Worm (Caenorhabditis elegans): ENCODE data around the gene C53A5.2.

Gene C53A5.2

DNA sequence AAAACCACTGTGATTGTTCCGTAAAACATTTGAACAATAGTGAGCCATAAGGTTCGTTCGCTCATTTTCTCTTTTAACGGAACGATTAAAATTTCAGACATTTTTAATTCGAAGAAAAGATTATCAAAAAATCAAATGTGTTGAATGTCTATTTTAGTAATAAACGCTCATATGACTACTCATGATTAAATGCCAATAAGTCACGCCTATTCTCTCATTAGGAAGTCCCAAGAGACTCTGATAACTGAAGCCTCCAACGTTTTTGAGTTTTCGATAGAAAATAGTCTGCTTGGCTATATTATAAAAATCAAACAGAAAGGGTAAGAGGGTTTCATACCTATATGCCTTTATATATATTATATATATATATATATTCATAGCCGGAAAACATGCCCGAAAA is 33.2 kb upstream of the C53A5.2 start, which contains the start of gene srg-47:
Gene srg-47, minus strand, starts transcription at position 101 of the 400 bp plus-strand sequence.
- TF ChIP-seq lin-40 (tag; optimal IDR thresholded peaks at IDR 0.05) = no peak
- no peak for TF ChIP-seq B0261.1 (tag; optimal IDR thresholded peaks at IDR 0.05)
- TF ChIP-seq ceh-27 (GFP tag; optimal IDR thresholded peaks at IDR 0.05) = no peak
- no peak for TF ChIP-seq C06A6.2 (GFP tag; conservative IDR thresholded peaks at IDR 0.05)
- TF ChIP-seq lin-35 (GFP tag; optimal IDR thresholded peaks at IDR 0.05) = no peak
- no peak for TF ChIP-seq Y79H2A.3 (GFP tag; conservative IDR thresholded peaks at IDR 0.05)

DNA sequence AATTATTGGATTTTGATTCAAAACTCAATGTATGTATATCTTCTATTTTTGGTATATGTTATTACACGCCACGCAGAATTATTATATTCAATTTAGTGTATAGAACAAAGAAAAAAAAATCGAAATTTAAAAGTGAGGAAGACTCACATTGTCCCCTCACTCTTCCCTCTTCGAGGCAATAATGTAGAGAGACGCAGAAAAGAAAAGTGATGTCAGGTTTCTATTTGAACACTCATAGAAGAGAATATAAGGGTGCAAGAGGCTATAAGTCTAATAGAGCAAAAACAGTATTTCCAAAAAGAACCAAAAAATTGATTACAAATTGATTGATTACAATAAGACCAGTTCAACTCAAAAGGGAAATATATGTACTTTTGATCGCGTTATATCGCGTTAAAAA is 25.5 kb upstream of the C53A5.2 start:
- TF ChIP-seq ceh-58 (GFP tag; IDR thresholded peaks at IDR 0.05) = no peak
- no peak for TF ChIP-seq lsy-27 (tag; optimal IDR thresholded peaks at IDR 0.05; ENCODE audit: borderline replicate concordance, insufficient read depth)
- TF ChIP-seq hsf-1 (GFP tag; IDR thresholded peaks at IDR 0.05) = no peak
- TF ChIP-seq F10E7.11 (tag; optimal IDR thresholded peaks at IDR 0.05) = no peak
- TF ChIP-seq xnd-1 (tag; optimal IDR thresholded peaks at IDR 0.05) = no peak
- no peak for TF ChIP-seq K12H6.12 (tag; optimal IDR thresholded peaks at IDR 0.05)
- no peak for TF ChIP-seq sea-2 (GFP tag; IDR thresholded peaks at IDR 0.05)
- TF ChIP-seq nhr-27 (tag; optimal IDR thresholded peaks at IDR 0.05) = no peak
- TF ChIP-seq C17E4.6 (GFP tag; IDR thresholded peaks at IDR 0.05) = no peak
- TF ChIP-seq pbrm-1 (GFP tag; IDR thresholded peaks at IDR 0.05) = no peak
- TF ChIP-seq madf-6 (GFP tag; IDR thresholded peaks at IDR 0.05) = no peak
- no peak for TF ChIP-seq lin-54 (GFP tag; optimal IDR thresholded peaks at IDR 0.05)
- TF ChIP-seq F57C9.4 (tag; optimal IDR thresholded peaks at IDR 0.05) = no peak
- no peak for TF ChIP-seq nhr-90 (tag; optimal IDR thresholded peaks at IDR 0.05)
- TF ChIP-seq T26A5.8 (tag; optimal IDR thresholded peaks at IDR 0.05) = no peak
- TF ChIP-seq mel-28 (tag; optimal IDR thresholded peaks at IDR 0.05; ENCODE audit: borderline replicate concordance) = no peak

DNA sequence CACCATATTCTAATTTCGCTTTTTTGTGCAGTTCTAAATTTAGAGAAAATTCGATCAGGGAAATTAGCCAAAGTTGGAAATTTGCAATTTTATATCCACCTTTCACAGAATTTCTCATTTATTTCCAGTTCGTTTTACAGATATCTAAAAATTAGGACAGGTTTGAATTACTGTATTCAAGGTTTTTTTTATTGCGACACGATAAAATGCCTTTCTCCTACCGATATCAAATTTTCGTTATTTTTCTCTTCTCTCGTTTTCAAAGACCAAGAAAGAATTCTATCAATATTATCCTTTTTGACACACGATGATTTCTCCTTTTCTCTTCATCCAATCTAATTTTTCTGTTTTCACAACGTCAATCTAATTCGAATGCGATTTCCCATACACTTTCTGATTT is 23.6 kb upstream of the C53A5.2 start, which contains the start of gene C53A5.13:
Gene C53A5.13, plus strand, starts transcription at position 301 of the 400 bp plus-strand sequence.
- TF ChIP-seq dpff-1 (tag; optimal IDR thresholded peaks at IDR 0.05) (no peak), ceh-79 (tag; optimal IDR thresholded peaks at IDR 0.05) (no peak), rec-8 (tag; optimal IDR thresholded peaks at IDR 0.05) (no peak), lin-40 (tag; optimal IDR thresholded peaks at IDR 0.05) (no peak)

DNA sequence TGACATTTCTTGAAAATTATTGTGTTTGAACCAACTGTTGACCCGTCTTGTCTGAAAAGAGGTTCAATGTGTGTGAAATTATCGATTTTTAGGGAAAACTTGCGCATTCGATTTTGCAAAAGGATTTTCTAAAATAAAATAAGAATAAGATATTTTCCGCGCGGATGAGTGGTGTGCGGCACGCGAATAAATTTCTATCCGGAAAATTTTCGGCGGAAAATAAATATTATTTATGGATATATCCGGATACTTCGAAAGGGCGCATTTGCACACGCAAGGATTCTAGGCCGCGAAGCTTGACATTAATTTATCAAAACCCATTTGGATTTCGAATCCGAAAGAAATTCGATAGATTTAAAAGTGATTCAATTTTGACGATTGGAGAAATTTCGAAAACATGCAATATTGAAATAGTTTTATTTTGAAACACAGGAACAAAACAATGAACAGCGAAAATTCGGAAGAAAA is 22.8 kb upstream of the C53A5.2 start, which contains the start of gene rike-1:
Gene rike-1, minus strand, starts transcription at position 51 of the 468 bp plus-strand sequence.
- TF ChIP-seq nhr-120 (GFP tag; IDR thresholded peaks at IDR 0.05) = no peak
- peak; percentile 15 for TF ChIP-seq efl-1 (GFP tag; optimal IDR thresholded peaks at IDR 0.05)
- TF ChIP-seq F52B5.7 (tag; optimal IDR thresholded peaks at IDR 0.05) = no peak
- peak; percentile 9 for TF ChIP-seq dpl-1 (GFP tag; optimal IDR thresholded peaks at IDR 0.05)
- TF ChIP-seq rcor-1 (GFP tag; IDR thresholded peaks at IDR 0.05) = 0 out of 2 replicates have a peak, but pooled peaks have one; percentile 8
- TF ChIP-seq pbrm-1 (GFP tag; IDR thresholded peaks at IDR 0.05) = no peak
- no peak for TF ChIP-seq ztf-18 (tag; optimal IDR thresholded peaks at IDR 0.05)
- TF ChIP-seq let-607 (tag; optimal IDR thresholded peaks at IDR 0.05) = peak in 1 of 2 experiments; percentile 9
- TF ChIP-seq ceh-91 (GFP tag; IDR thresholded peaks at IDR 0.05) = peak; percentile 54; the same call in 1 of the 2 replicates
- no peak for TF ChIP-seq hmg-1.2 (GFP tag; IDR thresholded peaks at IDR 0.05)
- no peak for TF ChIP-seq C06A6.2 (GFP tag; conservative IDR thresholded peaks at IDR 0.05)
- no peak for TF ChIP-seq unc-130 (GFP tag; optimal IDR thresholded peaks at IDR 0.05)
- no peak for TF ChIP-seq ZK185.1 (tag; optimal IDR thresholded peaks at IDR 0.05; ENCODE audit: poor library complexity, severe bottlenecking)
- no peak for TF ChIP-seq atf-7 (tag; optimal IDR thresholded peaks at IDR 0.05)
- TF ChIP-seq hrde-1 (tag; optimal IDR thresholded peaks at IDR 0.05; ENCODE audit: borderline replicate concordance) = no peak
- TF ChIP-seq lsl-1 (GFP tag; optimal IDR thresholded peaks at IDR 0.05) = peak; percentile 34
- 0 out of 2 replicates have a peak, but pooled peaks have one; percentile 21 for TF ChIP-seq madf-8 (GFP tag; conservative IDR thresholded peaks at IDR 0.05)
- no peak for TF ChIP-seq ets-4 (GFP tag; optimal IDR thresholded peaks at IDR 0.05)
- peak; percentile 49; the same call in 1 of the 2 replicates for TF ChIP-seq madf-6 (GFP tag; IDR thresholded peaks at IDR 0.05)
- no peak for TF ChIP-seq rec-8 (tag; optimal IDR thresholded peaks at IDR 0.05)
- TF ChIP-seq F49E8.2 (tag; optimal IDR thresholded peaks at IDR 0.05; ENCODE audit: insufficient read depth) = no peak
- no peak for TF ChIP-seq ztf-28 (GFP tag; IDR thresholded peaks at IDR 0.05)
- TF ChIP-seq F57C9.4 (tag; optimal IDR thresholded peaks at IDR 0.05) = no peak

Measured in whole organism, young adult.